Fruit fly (Drosophila melanogaster) whole organism, embryonic: ENCODE results near the gene LysD.

ENCODE experiments used
- CG1024 ChIP-seq: fragments of 200-800 bp; sonication (Bioruptor generic); IDR thresholded peaks from 2 replicates; pipeline ENCODE4 v1.3.6; 2022; ENCODE audit warnings: missing biosample characterization, missing genetic modification characterization
- CG10321 ChIP-seq: fragments of 200-800 bp; sonication (Bioruptor generic); IDR thresholded peaks from 2 replicates; pipeline ENCODE4 v1.3.6; 2022; ENCODE audit warnings: missing biosample characterization, missing genetic modification characterization
- CG10543 ChIP-seq: fragments of 200-800 bp; sonication (Bioruptor generic); optimal IDR thresholded peaks from 3 replicates; lab custom pipeline; 2017; ENCODE audit warnings: missing biosample characterization, mild to moderate bottlenecking, missing genetic modification characterization, moderate library complexity
- CG12299 ChIP-seq: fragments of 200-800 bp; sonication (Bioruptor generic); optimal IDR thresholded peaks from 2 replicates; lab custom pipeline; 2018; ENCODE audit warnings: missing biosample characterization, mild to moderate bottlenecking, missing genetic modification characterization
- CG12659 ChIP-seq: fragments of 200-800 bp; sonication (Bioruptor generic); optimal IDR thresholded peaks from 3 replicates; lab custom pipeline; 2017; ENCODE audit warnings: mild to moderate bottlenecking, missing biosample characterization, missing genetic modification reagents, missing genetic modification characterization
- CG14667 ChIP-seq: fragments of 200-800 bp; sonication (Bioruptor generic); IDR thresholded peaks from 2 replicates; pipeline ENCODE4 v1.3.6; 2022; ENCODE audit warnings: missing biosample characterization, missing genetic modification characterization
- CG15479 ChIP-seq: fragments of 200-800 bp; sonication (Bioruptor generic); optimal IDR thresholded peaks from 3 replicates; lab custom pipeline; 2019; ENCODE audit warnings: missing biosample characterization, mild to moderate bottlenecking, missing genetic modification characterization, moderate library complexity
- CG15696 ChIP-seq: fragments of 200-800 bp; sonication (Bioruptor generic); optimal IDR thresholded peaks from 2 replicates; lab custom pipeline; 2019; ENCODE audit warnings: missing biosample characterization, mild to moderate bottlenecking, missing genetic modification characterization, moderate library complexity
- CG17385 ChIP-seq: fragments of 200-800 bp; sonication (Bioruptor generic); optimal IDR thresholded peaks from 3 replicates; lab custom pipeline; 2018; ENCODE audit warnings: missing biosample characterization, mild to moderate bottlenecking, missing genetic modification characterization
- CG17612 ChIP-seq: fragments of 200-800 bp; sonication (Bioruptor generic); IDR thresholded peaks from 2 replicates; pipeline ENCODE4 v1.3.6; 2022; ENCODE audit warnings: missing biosample characterization, missing genetic modification characterization
- CG18476 ChIP-seq: fragments of 200-800 bp; sonication (Bioruptor generic); optimal IDR thresholded peaks from 2 replicates; lab custom pipeline; 2016; ENCODE audit warnings: missing biosample characterization, mild to moderate bottlenecking, missing genetic modification characterization
- CG2712 ChIP-seq: fragments of 200-800 bp; optimal IDR thresholded peaks from 3 replicates; lab custom pipeline; 2019; ENCODE audit warnings: missing biosample characterization, mild to moderate bottlenecking, missing genetic modification characterization, moderate library complexity
- CG3065 ChIP-seq: fragments of 200-800 bp; sonication (Bioruptor generic); optimal IDR thresholded peaks from 2 replicates; lab custom pipeline; 2016; ENCODE audit warnings: missing biosample characterization, missing genetic modification characterization
- CG31441 ChIP-seq: fragments of 200-800 bp; sonication (Bioruptor generic); IDR thresholded peaks from 2 replicates; pipeline ENCODE4 v1.3.6; 2022; ENCODE audit warnings: missing biosample characterization, missing genetic modification characterization
- CG3281 ChIP-seq: fragments of 200-800 bp; sonication (Bioruptor generic); optimal IDR thresholded peaks from 3 replicates; lab custom pipeline; 2017; ENCODE audit warnings: missing biosample characterization, mild to moderate bottlenecking, missing genetic modification characterization
- CG4617 ChIP-seq: fragments of 200-800 bp; sonication (Bioruptor generic); optimal IDR thresholded peaks from 3 replicates; lab custom pipeline; 2016; ENCODE audit warnings: missing biosample characterization, missing genetic modification characterization, borderline replicate concordance
- CG6854 ChIP-seq: fragments of 200-800 bp; sonication (Bioruptor generic); optimal IDR thresholded peaks from 3 replicates; lab custom pipeline; 2017; ENCODE audit warnings: missing biosample characterization, mild to moderate bottlenecking, missing genetic modification characterization
- CG7745 ChIP-seq: fragments of 200-800 bp; sonication (Bioruptor generic); optimal IDR thresholded peaks from 2 replicates; lab custom pipeline; 2018; ENCODE audit warnings: missing biosample characterization, mild to moderate bottlenecking, missing genetic modification characterization, moderate library complexity
- CG7786 ChIP-seq: fragments of 200-800 bp; sonication (Bioruptor generic); optimal IDR thresholded peaks from 2 replicates; lab custom pipeline; 2016; ENCODE audit warnings: missing biosample characterization, missing genetic modification characterization
- CG8359 ChIP-seq: fragments of 200-800 bp; sonication (Bioruptor generic); optimal IDR thresholded peaks from 2 replicates; lab custom pipeline; 2017; ENCODE audit warnings: missing biosample characterization, mild to moderate bottlenecking, missing genetic modification characterization, borderline replicate concordance
- CG9609 ChIP-seq: fragments of 200-800 bp; sonication (Bioruptor generic); optimal IDR thresholded peaks from 3 replicates; lab custom pipeline; 2016; ENCODE audit warnings: missing biosample characterization, missing genetic modification characterization
- Dp ChIP-seq: fragments of 200-800 bp; sonication (Bioruptor generic); optimal IDR thresholded peaks from 2 replicates; lab custom pipeline; 2018; ENCODE audit warnings: missing biosample characterization, mild to moderate bottlenecking, missing genetic modification characterization, moderate library complexity
- E2f2 ChIP-seq: fragments of 200-800 bp; sonication (Bioruptor generic); IDR thresholded peaks from 2 replicates; pipeline ENCODE4 v1.3.6; 2022; ENCODE audit warnings: missing biosample characterization, missing genetic modification characterization
- Hr78 ChIP-seq, 2 experiments: fragments of 200-800 bp in 1 of 2; fragments of >200 bp in 1 of 2; sonication (Bioruptor generic) in 1 of 2; optimal IDR thresholded peaks; 2 replicates each; lab custom pipeline; 2017 to 2019; ENCODE audit warnings: missing biosample characterization in 2 of 2, missing genetic modification characterization in 2 of 2, mild to moderate bottlenecking in 1 of 2, moderate library complexity in 1 of 2
- Jarid2 ChIP-seq: fragments of 200-800 bp; sonication (Bioruptor generic); optimal IDR thresholded peaks from 3 replicates; lab custom pipeline; 2017; ENCODE audit warnings: mild to moderate bottlenecking, missing biosample characterization, missing genetic modification reagents, missing genetic modification characterization
- Meics ChIP-seq: fragments of 200-800 bp; sonication (Bioruptor generic); optimal IDR thresholded peaks from 2 replicates; lab custom pipeline; 2017; ENCODE audit warnings: missing biosample characterization, mild to moderate bottlenecking, missing genetic modification characterization
- NC2α ChIP-seq: fragments of 200-800 bp; sonication (Bioruptor generic); optimal IDR thresholded peaks from 2 replicates; lab custom pipeline; 2016; ENCODE audit warnings: missing biosample characterization, missing genetic modification characterization
- NK7.1 ChIP-seq: fragments of 200-800 bp; sonication (Bioruptor generic); optimal IDR thresholded peaks from 3 replicates; lab custom pipeline; 2016; ENCODE audit warnings: missing biosample characterization, missing genetic modification characterization
- Nf-YB ChIP-seq: fragments of 200-800 bp; sonication (Bioruptor generic); optimal IDR thresholded peaks from 3 replicates; lab custom pipeline; 2019; ENCODE audit warnings: missing biosample characterization, mild to moderate bottlenecking, missing genetic modification characterization, moderate library complexity
- Opbp ChIP-seq: fragments of 200-800 bp; sonication (Bioruptor generic); IDR thresholded peaks from 3 replicates; pipeline ENCODE4 v1.3.6; 2022; ENCODE audit warnings: missing biosample characterization, missing genetic modification characterization; ENCODE audit not compliant: partially characterized antibody
- PHDP ChIP-seq: fragments of 200-800 bp; sonication (Bioruptor generic); optimal IDR thresholded peaks from 3 replicates; lab custom pipeline; 2018; ENCODE audit warnings: missing biosample characterization, mild to moderate bottlenecking, missing genetic modification characterization, moderate library complexity
- Trl ChIP-seq, 3 experiments: fragments of >200 bp in 2 of 3; fragments of 200-800 bp in 1 of 3; sonication (Bioruptor generic) in 1 of 3; optimal IDR thresholded peaks; 2 replicates in 1 of 3; 3 replicates in 2 of 3; lab custom pipeline; 2016 to 2017; ENCODE audit warnings: missing biosample characterization in 1 of 3, missing genetic modification characterization in 1 of 3
- ab ChIP-seq: fragments of 200-800 bp; sonication (Bioruptor generic); optimal IDR thresholded peaks from 2 replicates; lab custom pipeline; 2016; ENCODE audit warnings: missing biosample characterization, missing genetic modification characterization
- abd-A ChIP-seq: fragments of 200-800 bp; sonication (Bioruptor generic); optimal IDR thresholded peaks from 3 replicates; lab custom pipeline; 2019; ENCODE audit warnings: missing biosample characterization, mild to moderate bottlenecking, missing genetic modification characterization, moderate library complexity
- al ChIP-seq: fragments of 200-800 bp; sonication (Bioruptor generic); IDR thresholded peaks from 2 replicates; pipeline ENCODE4 v1.3.6; 2022; ENCODE audit warnings: missing biosample characterization, missing genetic modification characterization
- az2 ChIP-seq: fragments of 200-800 bp; sonication (Bioruptor generic); optimal IDR thresholded peaks from 3 replicates; lab custom pipeline; 2016; ENCODE audit warnings: missing biosample characterization, missing genetic modification characterization
- corto ChIP-seq: fragments of 200-800 bp; sonication (Bioruptor generic); optimal IDR thresholded peaks from 2 replicates; lab custom pipeline; 2016; ENCODE audit warnings: missing biosample characterization, mild to moderate bottlenecking, missing genetic modification characterization, moderate library complexity
- eyg ChIP-seq: fragments of 200-800 bp; sonication (Bioruptor generic); optimal IDR thresholded peaks from 3 replicates; lab custom pipeline; 2016; ENCODE audit warnings: missing biosample characterization, missing genetic modification characterization
- fd64A ChIP-seq: fragments of 200-800 bp; sonication (Bioruptor generic); optimal IDR thresholded peaks from 3 replicates; lab custom pipeline; 2018; ENCODE audit warnings: missing biosample characterization, mild to moderate bottlenecking, missing genetic modification characterization
- hbn ChIP-seq: fragments of 200-800 bp; sonication (Bioruptor generic); IDR thresholded peaks from 2 replicates; pipeline ENCODE4 v1.3.6; 2022; ENCODE audit warnings: missing biosample characterization, missing genetic modification characterization; ENCODE audit not compliant: partially characterized antibody
- kay ChIP-seq: fragments of 200-800 bp; sonication (Bioruptor generic); optimal IDR thresholded peaks from 2 replicates; lab custom pipeline; 2016; ENCODE audit warnings: missing biosample characterization, missing genetic modification characterization
- otp ChIP-seq: fragments of 200-800 bp; sonication (Bioruptor generic); IDR thresholded peaks from 3 replicates; pipeline ENCODE4, ENCODE4 v1.3.6; 2022; ENCODE audit warnings: missing biosample characterization, missing genetic modification characterization
- pita ChIP-seq: fragments of 200-800 bp; sonication (Bioruptor generic); optimal IDR thresholded peaks from 2 replicates; lab custom pipeline; 2017; ENCODE audit warnings: missing biosample characterization, mild to moderate bottlenecking, missing genetic modification characterization
- pros ChIP-seq: fragments of 200-800 bp; sonication (Bioruptor generic); optimal IDR thresholded peaks from 3 replicates; lab custom pipeline; 2019; ENCODE audit warnings: missing biosample characterization, mild to moderate bottlenecking, missing genetic modification characterization, moderate library complexity
- pzg ChIP-seq: fragments of 200-800 bp; sonication (Bioruptor generic); optimal IDR thresholded peaks from 3 replicates; lab custom pipeline; 2018; ENCODE audit warnings: missing biosample characterization, mild to moderate bottlenecking, missing genetic modification characterization, moderate library complexity
- sisA ChIP-seq: fragments of 200-800 bp; sonication (Bioruptor generic); IDR thresholded peaks from 2 replicates; pipeline ENCODE4 v1.3.6; 2022; ENCODE audit warnings: missing biosample characterization, missing genetic modification characterization
- sr ChIP-seq: fragments of 200-800 bp; sonication (Bioruptor generic); IDR thresholded peaks from 3 replicates; pipeline ENCODE4 v1.3.6; 2022; ENCODE audit warnings: missing biosample characterization, missing genetic modification characterization
- tx ChIP-seq: fragments of 200-800 bp; sonication (Bioruptor generic); optimal IDR thresholded peaks from 2 replicates; lab custom pipeline; 2016; ENCODE audit warnings: missing biosample characterization, missing genetic modification characterization
- usp ChIP-seq: fragments of >200 bp; optimal IDR thresholded peaks from 2 replicates; lab custom pipeline; 2017; ENCODE audit warnings: missing biosample characterization, missing genetic modification characterization
- zf30C ChIP-seq: fragments of 200-800 bp; sonication (Bioruptor generic); optimal IDR thresholded peaks from 3 replicates; lab custom pipeline; 2018; ENCODE audit warnings: missing biosample characterization, mild to moderate bottlenecking, missing genetic modification characterization

LysD gene

DNA sequence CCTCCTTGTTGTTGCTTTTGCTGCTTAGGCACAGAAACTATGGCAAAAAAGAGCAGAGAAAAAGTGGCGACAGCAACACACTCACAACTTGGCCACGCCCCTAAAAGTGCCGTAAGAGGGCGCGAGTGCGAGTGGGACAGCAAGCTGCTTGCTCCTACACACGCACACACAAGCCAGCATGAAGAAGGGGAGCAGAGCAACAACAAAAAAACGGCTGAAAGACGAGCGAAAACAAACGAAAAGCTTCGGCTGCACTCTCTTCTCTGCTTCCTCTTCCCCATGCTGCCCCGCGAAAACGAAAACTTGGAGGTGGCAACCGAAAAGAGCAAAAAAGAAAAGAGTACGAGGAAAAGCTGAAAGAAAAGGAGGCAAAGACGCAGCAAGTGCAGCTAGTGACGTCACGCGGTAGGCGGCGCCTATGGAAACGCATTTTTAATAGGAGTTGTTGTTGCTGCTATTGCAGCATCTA, 32.8 kb downstream of the LysD start:
- TF ChIP-seq CG15479 = no peak
- TF ChIP-seq Nf-YB (GFP tag; lab: Kevin White, UChicago) = peak; percentile 94
- TF ChIP-seq CG7745 (tag; lab: Kevin White, UChicago) = no peak
- no peak for TF ChIP-seq Hr78 (GFP tag; optimal IDR thresholded peaks at IDR 0.05; lab: Kevin White, UChicago)
- TF ChIP-seq Opbp (GFP tag; lab: Robert Waterston, UW) = 0 out of 3 replicates have a peak, but pooled peaks have one; percentile 43
- TF ChIP-seq az2 (GFP tag; lab: Kevin White, UChicago) = no peak
- peak; percentile 5 for TF ChIP-seq CG2712 (tag; lab: Kevin White, UChicago)
- TF ChIP-seq E2f2 (GFP tag; lab: Robert Waterston, UW) = no peak
- TF ChIP-seq NK7.1 = no peak
- no peak for TF ChIP-seq CG15696 (tag; lab: Kevin White, UChicago)
- TF ChIP-seq PHDP = no peak
- TF ChIP-seq CG8359 = no peak
- TF ChIP-seq eyg = no peak
- TF ChIP-seq tx (GFP tag; lab: Kevin White, UChicago) = no peak
- TF ChIP-seq CG10321 = peak; percentile 96
- TF ChIP-seq kay (GFP tag; lab: Kevin White, UChicago) = no peak
- TF ChIP-seq CG31441 (GFP tag; lab: Robert Waterston, UW) = no peak
- TF ChIP-seq CG1024 = no peak
- TF ChIP-seq CG9609 (GFP tag; lab: Kevin White, UChicago) = no peak
- no peak for TF ChIP-seq otp
- no peak for TF ChIP-seq pzg (GFP tag; lab: Kevin White, UChicago)
- no peak for TF ChIP-seq zf30C (GFP tag; lab: Kevin White, UChicago)
- TF ChIP-seq usp (GFP tag; lab: Kevin White, UChicago) = no peak
- TF ChIP-seq Jarid2 = peak; percentile 70
- TF ChIP-seq CG14667 = no peak
- TF ChIP-seq CG12659 = no peak
- TF ChIP-seq corto (GFP tag; lab: Kevin White, UChicago) = no peak
- peak; percentile 39 for TF ChIP-seq pros (GFP tag; lab: Kevin White, UChicago)
- no peak for TF ChIP-seq CG18476
- TF ChIP-seq ab = no peak
- TF ChIP-seq pita (GFP tag; lab: Kevin White, UChicago) = no peak
- no peak for TF ChIP-seq CG4617
- TF ChIP-seq CG3281 (GFP tag; lab: Kevin White, UChicago) = no peak
- TF ChIP-seq sr (GFP tag; lab: Robert Waterston, UW) = no peak
- TF ChIP-seq NC2α (GFP tag; lab: Kevin White, UChicago) = no peak
- TF ChIP-seq CG12299 (tag; lab: Kevin White, UChicago) = no peak
- TF ChIP-seq Meics (GFP tag; lab: Kevin White, UChicago) = no peak
- no peak for TF ChIP-seq CG6854
- peak; percentile 67 to 74 for TF ChIP-seq Trl (optimal IDR thresholded peaks at IDR 0.05; lab: Kevin White, UChicago)
- peak; percentile 6 for TF ChIP-seq Trl (GFP tag; optimal IDR thresholded peaks at IDR 0.05; lab: Kevin White, UChicago)
- TF ChIP-seq fd64A (GFP tag; lab: Kevin White, UChicago) = no peak
- TF ChIP-seq CG17385 (GFP tag; lab: Kevin White, UChicago) = peak; percentile 86
- no peak for TF ChIP-seq CG7786 (GFP tag; lab: Kevin White, UChicago)
- TF ChIP-seq al = no peak
- no peak for TF ChIP-seq CG17612 (GFP tag; lab: Robert Waterston, UW)
- TF ChIP-seq sisA (GFP tag; lab: Robert Waterston, UW) = no peak
- peak; percentile 23 for TF ChIP-seq abd-A (tag; lab: Kevin White, UChicago)
- TF ChIP-seq hbn (GFP tag; lab: Robert Waterston, UW) = no peak
- TF ChIP-seq CG10543 (GFP tag; lab: Kevin White, UChicago) = no peak
- TF ChIP-seq Dp (GFP tag; lab: Kevin White, UChicago) = no peak
- peak; percentile 86 for TF ChIP-seq CG3065 (GFP tag; lab: Kevin White, UChicago)
